Worm (Caenorhabditis elegans): Measurements from ENCODE around the gene C18H7.6.

ce11 chrIV:605431-605830, 13.1 kb upstream of the C18H7.6 start:
- TF ChIP-seq tbx-2 (tag; optimal IDR thresholded peaks at IDR 0.05) (no peak), fax-1 (tag; optimal IDR thresholded peaks at IDR 0.05) (no peak), pqm-1 (tag; optimal IDR thresholded peaks at IDR 0.05) (no peak), pha-4 (tag; optimal IDR thresholded peaks at IDR 0.05) (no peak)

Measured in whole organism, late embryonic.